Fruit fly (Drosophila melanogaster): ENCODE results near the gene bcn92.
A peak's percentile ranks its signal among the peaks of the same experiment; 100 is the strongest.

Gene bcn92

DNA sequence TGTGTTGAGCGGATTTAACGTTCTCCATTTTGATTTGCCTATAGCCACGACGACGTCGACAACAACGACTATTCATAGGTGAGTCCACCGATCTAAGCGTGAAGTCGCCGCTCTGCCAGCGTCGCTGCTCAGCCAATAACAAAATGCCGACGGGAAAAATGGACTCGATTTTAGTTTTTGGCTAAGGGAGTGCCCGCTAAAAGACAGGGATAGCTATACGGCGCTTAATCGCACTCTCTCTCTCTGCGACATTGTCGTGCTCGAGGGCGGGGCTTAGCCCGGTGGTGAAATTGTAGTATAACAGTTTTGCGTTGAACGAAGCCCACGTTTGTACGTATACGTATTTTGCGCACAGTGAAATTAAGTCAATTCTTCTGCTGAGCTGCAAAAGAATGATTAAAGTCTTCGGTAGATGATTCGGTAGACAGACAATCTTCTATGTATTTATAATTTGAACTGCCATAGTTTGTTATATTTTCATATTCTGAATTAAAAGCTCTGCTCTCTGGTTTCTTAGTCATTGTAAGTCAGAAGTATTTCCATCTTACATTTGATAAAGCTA is 23.8 kb downstream of the bcn92 start (continued):
- no peak for TF ChIP-seq CG12104 (GFP tag; optimal IDR thresholded peaks at IDR 0.05)
- TF ChIP-seq Hey (tag; optimal IDR thresholded peaks at IDR 0.05), result no peak
- TF ChIP-seq CG1647 (GFP tag; optimal IDR thresholded peaks at IDR 0.05), result no peak
- no peak for TF ChIP-seq slp2 (GFP tag; optimal IDR thresholded peaks at IDR 0.05)
- TF ChIP-seq mirr (GFP tag; optimal IDR thresholded peaks at IDR 0.05), result peak; percentile 7
- TF ChIP-seq amos (GFP tag; IDR thresholded peaks at IDR 0.05; ENCODE audit: partially characterized antibody), result no peak
- TF ChIP-seq Nf-YC (tag; optimal IDR thresholded peaks at IDR 0.05), result peak; percentile 99
- no peak for TF ChIP-seq eve (GFP tag; optimal IDR thresholded peaks at IDR 0.05)
- no peak for TF ChIP-seq grau (tag; optimal IDR thresholded peaks at IDR 0.05)
- no peak for TF ChIP-seq CG18619 (GFP tag; optimal IDR thresholded peaks at IDR 0.05)
- TF ChIP-seq bigmax (GFP tag; optimal IDR thresholded peaks at IDR 0.05), result no peak
- no peak for TF ChIP-seq CG18011 (GFP tag; optimal IDR thresholded peaks at IDR 0.05)
- TF ChIP-seq mld (GFP tag; IDR thresholded peaks at IDR 0.05; ENCODE audit: partially characterized antibody), result no peak
- no peak for TF ChIP-seq crp (GFP tag; optimal IDR thresholded peaks at IDR 0.05)
- no peak for TF ChIP-seq lmd (GFP tag; IDR thresholded peaks at IDR 0.05)
- peak; percentile 99 for TF ChIP-seq Nf-YB (GFP tag; optimal IDR thresholded peaks at IDR 0.05)
- no peak for TF ChIP-seq CG4707 (GFP tag; optimal IDR thresholded peaks at IDR 0.05)
- TF ChIP-seq CG3847 (GFP tag; IDR thresholded peaks at IDR 0.05), result no peak
- TF ChIP-seq chm (GFP tag; IDR thresholded peaks at IDR 0.05), result 0 out of 2 replicates have a peak, but pooled peaks have one; percentile 39
- TF ChIP-seq CG3065 (GFP tag; optimal IDR thresholded peaks at IDR 0.05), result no peak
- TF ChIP-seq Stat92E (GFP tag; optimal IDR thresholded peaks at IDR 0.05), result no peak
- TF ChIP-seq Elba2 (GFP tag; optimal IDR thresholded peaks at IDR 0.05), result no peak
- TF ChIP-seq Hmx (GFP tag; optimal IDR thresholded peaks at IDR 0.05), result no peak
- TF ChIP-seq Doc2 (GFP tag; IDR thresholded peaks at IDR 0.05), result no peak
- TF ChIP-seq CG17829 (tag; optimal IDR thresholded peaks at IDR 0.05), result no peak
- TF ChIP-seq corto (GFP tag; optimal IDR thresholded peaks at IDR 0.05), result no peak
- TF ChIP-seq Dbx (GFP tag; IDR thresholded peaks at IDR 0.05), result no peak
- TF ChIP-seq Bgb (GFP tag; IDR thresholded peaks at IDR 0.05; ENCODE audit: partially characterized antibody), result peak; percentile 7; the same call in 1 of the 2 replicates
- peak; percentile 67; the same call in 1 of the 3 replicates for TF ChIP-seq ci (GFP tag; IDR thresholded peaks at IDR 0.05)
- TF ChIP-seq p53 (GFP tag; optimal IDR thresholded peaks at IDR 0.05), result no peak
- no peak for TF ChIP-seq CG34376 (GFP tag; optimal IDR thresholded peaks at IDR 0.05)
- no peak for TF ChIP-seq NfI (GFP tag; optimal IDR thresholded peaks at IDR 0.05)
- no peak for TF ChIP-seq ara (GFP tag; IDR thresholded peaks at IDR 0.05)
- no peak for TF ChIP-seq CG7271 (tag; optimal IDR thresholded peaks at IDR 0.05)
- no peak for TF ChIP-seq Ets97D (GFP tag; optimal IDR thresholded peaks at IDR 0.05)
- TF ChIP-seq ttk (GFP tag; IDR thresholded peaks at IDR 0.05), result no peak
- TF ChIP-seq zfh1 (GFP tag; IDR thresholded peaks at IDR 0.05), result no peak
- TF ChIP-seq sna (GFP tag; IDR thresholded peaks at IDR 0.05; ENCODE audit: partially characterized antibody), result no peak
- TF ChIP-seq Dref (GFP tag; IDR thresholded peaks at IDR 0.05), result no peak
- TF ChIP-seq Sin3A (optimal IDR thresholded peaks at IDR 0.05), result no peak
- TF ChIP-seq Rfx (GFP tag; IDR thresholded peaks at IDR 0.05), result no peak
- TF ChIP-seq C15 (GFP tag; IDR thresholded peaks at IDR 0.05), result no peak
- TF ChIP-seq trh (GFP tag; optimal IDR thresholded peaks at IDR 0.05), result no peak
- no peak for TF ChIP-seq nom (GFP tag; optimal IDR thresholded peaks at IDR 0.05)

Data from whole organism, embryonic.